Worm (Caenorhabditis elegans): ENCODE measurements around the gene fbxa-160.

DNA sequence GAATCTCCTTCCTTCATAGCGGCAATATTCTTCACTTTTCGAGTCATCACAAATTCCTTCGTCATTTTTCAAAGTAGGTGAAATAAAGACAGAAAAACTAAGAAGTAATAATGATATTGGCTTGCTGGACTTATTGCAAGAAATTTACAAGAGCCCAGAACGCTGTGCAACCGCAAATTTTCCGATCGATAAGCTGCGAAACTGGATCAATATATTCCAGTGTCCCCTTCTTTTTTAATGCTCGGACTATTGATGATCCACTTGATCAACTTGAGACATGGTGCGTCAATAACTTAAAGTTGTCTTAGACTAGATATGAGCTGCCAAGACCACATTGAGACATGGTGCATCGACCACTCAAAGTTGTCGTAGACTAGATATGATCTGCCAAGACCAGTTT is 18.4 kb downstream of the fbxa-160 start, which contains the start of gene bath-33:
- no peak for TF ChIP-seq dao-5 (tag; optimal IDR thresholded peaks at IDR 0.05)
- no peak for TF ChIP-seq him-1 (tag; optimal IDR thresholded peaks at IDR 0.05)
- TF ChIP-seq W03F9.2 (tag; optimal IDR thresholded peaks at IDR 0.05): no peak
